Worm (Caenorhabditis elegans): ENCODE results near the gene str-136.

Gene str-136

ce11 chrV:8297504-8297903 lies 18.8 kb upstream of the str-136 start, which contains the start of gene W02D7.4:
TSS of gene W02D7.4 (minus strand) at chrV:8297604.
- TF ChIP-seq him-1 (tag; optimal IDR thresholded peaks at IDR 0.05) (no peak), W03F9.2 (tag; optimal IDR thresholded peaks at IDR 0.05) (no peak), dao-5 (tag; optimal IDR thresholded peaks at IDR 0.05) (no peak)

- TF ChIP-seq dao-5 (tag; optimal IDR thresholded peaks at IDR 0.05) (no peak), him-1 (tag; optimal IDR thresholded peaks at IDR 0.05) (no peak), W03F9.2 (tag; optimal IDR thresholded peaks at IDR 0.05) (no peak)
These were observed 17.1 kb upstream of the str-136 start, which contains the start of gene smex-1 for ce11 chrV:8295866-8296265. TSS of gene smex-1 (minus strand) at chrV:8295966.

- TF ChIP-seq him-1 (tag; optimal IDR thresholded peaks at IDR 0.05) (no peak), dao-5 (tag; optimal IDR thresholded peaks at IDR 0.05) (no peak), W03F9.2 (tag; optimal IDR thresholded peaks at IDR 0.05) (no peak)
These were observed 13.0 kb upstream of the str-136 start, which contains the start of gene srg-33 for ce11 chrV:8291764-8292163. TSS of gene srg-33 (plus strand) at chrV:8292064.

ce11 chrV:8288125-8288806 lies 9.5 kb upstream of the str-136 start:
- no peak for TF ChIP-seq W03F9.2 (tag; optimal IDR thresholded peaks at IDR 0.05)
- TF ChIP-seq him-1 (tag; optimal IDR thresholded peaks at IDR 0.05), result no peak
- TF ChIP-seq dao-5 (tag; optimal IDR thresholded peaks at IDR 0.05), result no peak

ce11 chrV:8285455-8285854 lies 6.7 kb upstream of the str-136 start:
- TF ChIP-seq him-1 (tag; optimal IDR thresholded peaks at IDR 0.05) (no peak), dao-5 (tag; optimal IDR thresholded peaks at IDR 0.05) (no peak), W03F9.2 (tag; optimal IDR thresholded peaks at IDR 0.05) (no peak)

ce11 chrV:8284800-8285199 lies 6.1 kb upstream of the str-136 start, which contains the start of gene slc-17.5:
TSS of gene slc-17.5 (minus strand) at chrV:8284900.
- TF ChIP-seq dao-5 (tag; optimal IDR thresholded peaks at IDR 0.05) (no peak), him-1 (tag; optimal IDR thresholded peaks at IDR 0.05) (no peak), W03F9.2 (tag; optimal IDR thresholded peaks at IDR 0.05) (no peak)

ce11 chrV:8282933-8283332 lies 4.2 kb upstream of the str-136 start:
- TF ChIP-seq W03F9.2 (tag; optimal IDR thresholded peaks at IDR 0.05) (no peak), dao-5 (tag; optimal IDR thresholded peaks at IDR 0.05) (no peak)

- TF ChIP-seq dao-5 (tag; optimal IDR thresholded peaks at IDR 0.05), result no peak
- TF ChIP-seq W03F9.2 (tag; optimal IDR thresholded peaks at IDR 0.05), result no peak
- no peak for TF ChIP-seq him-1 (tag; optimal IDR thresholded peaks at IDR 0.05)
These were observed 2.9 kb upstream of the str-136 start for ce11 chrV:8281646-8282045.

ce11 chrV:8280770-8281169 lies 2.0 kb upstream of the str-136 start, which contains the start of gene str-135:
TSS of gene str-135 (minus strand) at chrV:8280870.
- no peak for TF ChIP-seq W03F9.2 (tag; optimal IDR thresholded peaks at IDR 0.05)
- no peak for TF ChIP-seq dao-5 (tag; optimal IDR thresholded peaks at IDR 0.05)
- TF ChIP-seq him-1 (tag; optimal IDR thresholded peaks at IDR 0.05), result no peak

ce11 chrV:8271995-8272394 lies 6.7 kb downstream of the str-136 start, which contains the start of gene asp-5:
TSS of gene asp-5 (plus strand) at chrV:8272385.
- TF ChIP-seq him-1 (tag; optimal IDR thresholded peaks at IDR 0.05), result no peak
- TF ChIP-seq dao-5 (tag; optimal IDR thresholded peaks at IDR 0.05), result no peak
- TF ChIP-seq W03F9.2 (tag; optimal IDR thresholded peaks at IDR 0.05), result no peak

- no peak for TF ChIP-seq him-1 (tag; optimal IDR thresholded peaks at IDR 0.05)
- no peak for TF ChIP-seq dao-5 (tag; optimal IDR thresholded peaks at IDR 0.05)
- no peak for TF ChIP-seq W03F9.2 (tag; optimal IDR thresholded peaks at IDR 0.05)
These were observed 7.3 kb downstream of the str-136 start for ce11 chrV:8271395-8271794.

ce11 chrV:8269878-8270277 lies 8.9 kb downstream of the str-136 start:
- TF ChIP-seq him-1 (tag; optimal IDR thresholded peaks at IDR 0.05), result no peak
- no peak for TF ChIP-seq W03F9.2 (tag; optimal IDR thresholded peaks at IDR 0.05)
- TF ChIP-seq dao-5 (tag; optimal IDR thresholded peaks at IDR 0.05), result no peak

- no peak for TF ChIP-seq dao-5 (tag; optimal IDR thresholded peaks at IDR 0.05)
- no peak for TF ChIP-seq W03F9.2 (tag; optimal IDR thresholded peaks at IDR 0.05)
- no peak for TF ChIP-seq him-1 (tag; optimal IDR thresholded peaks at IDR 0.05)
These were observed 9.8 kb downstream of the str-136 start, which contains the start of the genes asp-6 and asp-12 for ce11 chrV:8268902-8269301. TSS of gene asp-6 (minus strand) at chrV:8268937. TSS of gene asp-12 (plus strand) at chrV:8269210.

- TF ChIP-seq dao-5 (tag; optimal IDR thresholded peaks at IDR 0.05), result no peak
- no peak for TF ChIP-seq him-1 (tag; optimal IDR thresholded peaks at IDR 0.05)
- no peak for TF ChIP-seq W03F9.2 (tag; optimal IDR thresholded peaks at IDR 0.05)
These were observed 11.5 kb downstream of the str-136 start for ce11 chrV:8267275-8267674.

ce11 chrV:8266232-8266631 lies 12.5 kb downstream of the str-136 start, which contains the start of gene F21F8.5:
TSS of gene F21F8.5 (minus strand) at chrV:8266332.
- no peak for TF ChIP-seq W03F9.2 (tag; optimal IDR thresholded peaks at IDR 0.05)
- TF ChIP-seq him-1 (tag; optimal IDR thresholded peaks at IDR 0.05), result no peak

Data from whole organism, L4/young adult.